Worm (Caenorhabditis elegans) whole organism, early embryonic: ENCODE data around the gene elo-4.

ENCODE experiments used
- B0310.2 ChIP-seq: sonication (generic microtip); optimal IDR thresholded peaks from 2 replicates; lab custom pipeline; 2016; ENCODE audit warnings: mild to moderate bottlenecking, missing genetic modification characterization, missing compliant biosample characterization
- ama-1 ChIP-seq: fragments of 150-350 bp; optimal IDR thresholded peaks from 2 replicates; lab custom pipeline; 2014
- ceh-36 ChIP-seq: sonication (generic microtip); optimal IDR thresholded peaks from 2 replicates; lab custom pipeline; 2016; ENCODE audit warnings: missing genetic modification characterization, inconsistent platforms, missing compliant biosample characterization
- flt-1 ChIP-seq: fragments of 200-800 bp; sonication (Bioruptor generic); IDR thresholded peaks from 2 replicates; pipeline ENCODE4 v1.3.6; 2022; ENCODE audit warnings: missing genetic modification characterization, missing compliant biosample characterization
- hmbx-1 ChIP-seq: sonication (generic microtip); optimal IDR thresholded peaks from 2 replicates; lab custom pipeline; 2016; ENCODE audit warnings: mild to moderate bottlenecking, missing genetic modification characterization, missing compliant biosample characterization
- hnd-1 ChIP-seq: sonication (generic microtip); optimal IDR thresholded peaks from 2 replicates; lab custom pipeline; 2016; ENCODE audit warnings: missing genetic modification characterization, missing compliant biosample characterization
- sea-1 ChIP-seq: fragments of 200-800 bp; sonication (Bioruptor generic); conservative IDR thresholded peaks from 2 replicates; pipeline ENCODE4 v1.3.6; 2022; ENCODE audit warnings: missing genetic modification characterization, missing compliant biosample characterization
- tbx-11 ChIP-seq: fragments of 200-800 bp; sonication (Bioruptor generic); IDR thresholded peaks from 2 replicates; pipeline ENCODE4 v1.3.6; 2022; ENCODE audit warnings: missing genetic modification characterization, missing compliant biosample characterization
- tra-4 ChIP-seq: sonication (generic microtip); optimal IDR thresholded peaks from 2 replicates; lab custom pipeline; 2017; ENCODE audit warnings: missing genetic modification characterization, missing compliant biosample characterization

ce11 chrIII:9319641-9320040 lies 14.4 kb downstream of the elo-4 start, which contains the start of gene C40H1.9:
- TF ChIP-seq tra-4 (tag; lab: Kevin White, UChicago) (no peak), tbx-11 (GFP tag; lab: Robert Waterston, UW) (no peak), ama-1 (lab: Kevin White, UChicago) (no peak), hmbx-1 (tag; lab: Kevin White, UChicago) (no peak), B0310.2 (tag; lab: Kevin White, UChicago) (no peak), hnd-1 (tag; lab: Kevin White, UChicago) (no peak), flt-1 (GFP tag; lab: Robert Waterston, UW) (no peak), sea-1 (GFP tag; lab: Robert Waterston, UW) (no peak), ceh-36 (tag; lab: Kevin White, UChicago) (no peak)
